Worm (Caenorhabditis elegans) whole organism, early embryonic: Measurements from ENCODE around the gene D1054.8.
A peak's percentile ranks its signal among the peaks of the same experiment; 100 is the strongest.

ENCODE experiments used
- B0310.2 ChIP-seq: sonication (generic microtip); optimal IDR thresholded peaks from 2 replicates; lab custom pipeline; 2016; ENCODE audit warnings: mild to moderate bottlenecking, missing genetic modification characterization, missing compliant biosample characterization
- F13C5.2 ChIP-seq: sonication (generic microtip); optimal IDR thresholded peaks from 2 replicates; lab custom pipeline; 2017; ENCODE audit warnings: mild to moderate bottlenecking, missing genetic modification characterization, inconsistent platforms, missing compliant biosample characterization
- aly-1 ChIP-seq: sonication (generic microtip); optimal IDR thresholded peaks from 2 replicates; lab custom pipeline; 2016; ENCODE audit warnings: missing genetic modification characterization, missing compliant biosample characterization
- ama-1 ChIP-seq: fragments of 150-350 bp; optimal IDR thresholded peaks from 2 replicates; lab custom pipeline; 2014
- ceh-13 ChIP-seq: fragments of 200-800 bp; sonication (Bioruptor generic); optimal IDR thresholded peaks from 2 replicates; lab custom pipeline; 2018; ENCODE audit warnings: mild to moderate bottlenecking, missing genetic modification characterization, missing compliant biosample characterization
- ceh-36 ChIP-seq: sonication (generic microtip); optimal IDR thresholded peaks from 2 replicates; lab custom pipeline; 2016; ENCODE audit warnings: missing genetic modification characterization, inconsistent platforms, missing compliant biosample characterization
- ets-7 ChIP-seq: sonication (generic microtip); optimal IDR thresholded peaks from 2 replicates; lab custom pipeline; 2016; ENCODE audit warnings: missing genotype, missing genetic modification characterization, missing compliant biosample characterization
- flt-1 ChIP-seq: fragments of 200-800 bp; sonication (Bioruptor generic); IDR thresholded peaks from 2 replicates; pipeline ENCODE4 v1.3.6; 2022; ENCODE audit warnings: missing genetic modification characterization, missing compliant biosample characterization
- hmbx-1 ChIP-seq: sonication (generic microtip); optimal IDR thresholded peaks from 2 replicates; lab custom pipeline; 2016; ENCODE audit warnings: mild to moderate bottlenecking, missing genetic modification characterization, missing compliant biosample characterization
- hmg-4 ChIP-seq: fragments of 200-800 bp; sonication (Bioruptor generic); optimal IDR thresholded peaks from 2 replicates; lab custom pipeline; 2018; ENCODE audit warnings: mild to moderate bottlenecking, missing genetic modification characterization, missing compliant biosample characterization
- hnd-1 ChIP-seq: sonication (generic microtip); optimal IDR thresholded peaks from 2 replicates; lab custom pipeline; 2016; ENCODE audit warnings: missing genetic modification characterization, missing compliant biosample characterization
- pes-1 ChIP-seq: fragments of 200-800 bp; sonication (Bioruptor generic); IDR thresholded peaks from 2 replicates; pipeline ENCODE4 v1.3.6; 2022; ENCODE audit warnings: missing genetic modification reagents, missing genetic modification characterization, missing compliant biosample characterization
- scrt-1 ChIP-seq: fragments of 200-800 bp; sonication (Bioruptor generic); IDR thresholded peaks from 2 replicates; pipeline ENCODE4 v1.3.6; 2022; ENCODE audit warnings: missing genetic modification characterization, missing compliant biosample characterization
- sea-1 ChIP-seq: fragments of 200-800 bp; sonication (Bioruptor generic); conservative IDR thresholded peaks from 2 replicates; pipeline ENCODE4 v1.3.6; 2022; ENCODE audit warnings: missing genetic modification characterization, missing compliant biosample characterization
- tbx-11 ChIP-seq: fragments of 200-800 bp; sonication (Bioruptor generic); IDR thresholded peaks from 2 replicates; pipeline ENCODE4 v1.3.6; 2022; ENCODE audit warnings: missing genetic modification characterization, missing compliant biosample characterization
- tbx-37 ChIP-seq: fragments of 200-800 bp; sonication (Bioruptor generic); conservative IDR thresholded peaks from 2 replicates; pipeline ENCODE4 v1.3.6; 2022; ENCODE audit warnings: missing genetic modification reagents, missing genetic modification characterization, missing compliant biosample characterization
- tra-4 ChIP-seq: sonication (generic microtip); optimal IDR thresholded peaks from 2 replicates; lab custom pipeline; 2017; ENCODE audit warnings: missing genetic modification characterization, missing compliant biosample characterization

D1054.8 gene

ce11 chrV:10807862-10808327, 23.8 kb downstream of the D1054.8 start, which contains the start of gene plrg-1:
Gene plrg-1, minus strand, starts transcription at chrV:10807912.
- TF ChIP-seq F13C5.2 (tag; lab: Kevin White, UChicago) = peak; percentile 94
- TF ChIP-seq B0310.2 = peak; percentile 64
- TF ChIP-seq ets-7 = peak; percentile 78
- TF ChIP-seq ceh-36 (tag; lab: Kevin White, UChicago) = peak; percentile 88
- peak; percentile 89 for TF ChIP-seq scrt-1 (GFP tag; lab: Robert Waterston, UW)
- peak; percentile 41 for TF ChIP-seq hmbx-1 (tag; lab: Kevin White, UChicago)
- peak; percentile 32 for TF ChIP-seq tra-4 (tag; lab: Kevin White, UChicago)
- TF ChIP-seq hmg-4 (GFP tag; lab: Kevin White, UChicago) = peak; percentile 88
- TF ChIP-seq flt-1 (GFP tag; lab: Robert Waterston, UW) = peak; percentile 77
- no peak for TF ChIP-seq ama-1 (lab: Kevin White, UChicago)
- TF ChIP-seq hnd-1 (tag; lab: Kevin White, UChicago) = peak; percentile 61
- no peak; the same call in 1 of the 2 replicates for TF ChIP-seq pes-1
- peak; percentile 80 for TF ChIP-seq tbx-11
- TF ChIP-seq ceh-13 (GFP tag; lab: Kevin White, UChicago) = peak; percentile 64
- TF ChIP-seq aly-1 (tag; lab: Kevin White, UChicago) = peak; percentile 72
- TF ChIP-seq sea-1 (GFP tag; lab: Robert Waterston, UW) = peak; percentile 89
- TF ChIP-seq tbx-37 (GFP tag; lab: Robert Waterston, UW) = peak; percentile 88

ce11 chrV:10811763-10812162, 27.7 kb downstream of the D1054.8 start, which contains the start of gene C29A12.22:
Gene C29A12.22, plus strand, starts transcription at chrV:10812063.
- no peak for TF ChIP-seq aly-1 (tag; lab: Kevin White, UChicago)
- no peak for TF ChIP-seq tra-4 (tag; lab: Kevin White, UChicago)

- no peak for TF ChIP-seq ceh-36 (tag; lab: Kevin White, UChicago)
- no peak for TF ChIP-seq ceh-13 (GFP tag; lab: Kevin White, UChicago)
- no peak for TF ChIP-seq tbx-11
Measured at ce11 chrV:10813425-10814156, 29.5 kb downstream of the D1054.8 start, which contains the start of the genes C29A12.1 and lig-1. Gene C29A12.1, minus strand, starts transcription at chrV:10813487. Gene lig-1, plus strand, starts transcription at chrV:10814106.

- no peak for TF ChIP-seq hmbx-1 (tag; lab: Kevin White, UChicago)
- TF ChIP-seq tra-4 (tag; lab: Kevin White, UChicago) = no peak
- TF ChIP-seq B0310.2 = no peak
- TF ChIP-seq ama-1 (lab: Kevin White, UChicago) = no peak
- TF ChIP-seq aly-1 (tag; lab: Kevin White, UChicago) = no peak
- no peak for TF ChIP-seq ceh-36 (tag; lab: Kevin White, UChicago)
Measured at ce11 chrV:10814333-10814732, 30.2 kb downstream of the D1054.8 start.

ce11 chrV:10816831-10817230, 32.7 kb downstream of the D1054.8 start:
- no peak for TF ChIP-seq F13C5.2 (tag; lab: Kevin White, UChicago)
- TF ChIP-seq ceh-13 (GFP tag; lab: Kevin White, UChicago) = no peak
- no peak for TF ChIP-seq hmbx-1 (tag; lab: Kevin White, UChicago)
- no peak for TF ChIP-seq ama-1 (lab: Kevin White, UChicago)
- TF ChIP-seq hmg-4 (GFP tag; lab: Kevin White, UChicago) = no peak
- no peak for TF ChIP-seq ets-7
- no peak for TF ChIP-seq sea-1 (GFP tag; lab: Robert Waterston, UW)
- no peak for TF ChIP-seq tbx-11
- TF ChIP-seq ceh-36 (tag; lab: Kevin White, UChicago) = no peak

ce11 chrV:10818498-10818897, 34.4 kb downstream of the D1054.8 start:
- TF ChIP-seq flt-1 (GFP tag; lab: Robert Waterston, UW) = no peak
- TF ChIP-seq aly-1 (tag; lab: Kevin White, UChicago) = no peak
- TF ChIP-seq ama-1 (lab: Kevin White, UChicago) = no peak
- TF ChIP-seq ceh-13 (GFP tag; lab: Kevin White, UChicago) = no peak
- TF ChIP-seq sea-1 (GFP tag; lab: Robert Waterston, UW) = no peak
- TF ChIP-seq ets-7 = no peak
- TF ChIP-seq F13C5.2 (tag; lab: Kevin White, UChicago) = no peak
- no peak for TF ChIP-seq scrt-1 (GFP tag; lab: Robert Waterston, UW)
- no peak for TF ChIP-seq tbx-11

ce11 chrV:10824711-10825110, 40.6 kb downstream of the D1054.8 start, which contains the start of gene nrx-1:
Gene nrx-1, plus strand, starts transcription at chrV:10825011.
- TF ChIP-seq ets-7 = no peak
- TF ChIP-seq B0310.2 = no peak
- no peak for TF ChIP-seq ama-1 (lab: Kevin White, UChicago)
- TF ChIP-seq pes-1 = no peak
- no peak for TF ChIP-seq hmbx-1 (tag; lab: Kevin White, UChicago)
- TF ChIP-seq F13C5.2 (tag; lab: Kevin White, UChicago) = no peak

- no peak for TF ChIP-seq tbx-37 (GFP tag; lab: Robert Waterston, UW)
- TF ChIP-seq flt-1 (GFP tag; lab: Robert Waterston, UW) = no peak
- no peak for TF ChIP-seq ama-1 (lab: Kevin White, UChicago)
- no peak for TF ChIP-seq hmg-4 (GFP tag; lab: Kevin White, UChicago)
- TF ChIP-seq tbx-11 = no peak
- TF ChIP-seq ets-7 = no peak
- no peak for TF ChIP-seq scrt-1 (GFP tag; lab: Robert Waterston, UW)
- TF ChIP-seq ceh-13 (GFP tag; lab: Kevin White, UChicago) = no peak
- TF ChIP-seq sea-1 (GFP tag; lab: Robert Waterston, UW) = no peak
- TF ChIP-seq hnd-1 (tag; lab: Kevin White, UChicago) = no peak
- TF ChIP-seq pes-1 = no peak
- TF ChIP-seq B0310.2 = no peak
- no peak for TF ChIP-seq hmbx-1 (tag; lab: Kevin White, UChicago)
Measured at ce11 chrV:10832862-10833261, 48.8 kb downstream of the D1054.8 start.
